Worm (Caenorhabditis elegans) whole organism, L3 larva: ENCODE data around the gene ZK596.3.

Experiments
- ZK546.5 ChIP-seq: sonication (generic microtip); optimal IDR thresholded peaks from 2 replicates; lab custom pipeline; 2017; ENCODE audit warnings: missing biosample characterization, missing genetic modification characterization
- aly-2 ChIP-seq: fragments of 150-350 bp; optimal IDR thresholded peaks from 2 replicates; lab custom pipeline; 2014; ENCODE audit warnings: missing biosample characterization, missing genetic modification characterization
- egl-27 ChIP-seq: sonication (generic microtip); optimal IDR thresholded peaks from 4 replicates; lab custom pipeline; 2017; ENCODE audit warnings: missing biosample characterization, missing genetic modification reagents, missing genetic modification characterization
- eor-1 ChIP-seq, 2 experiments: fragments of 150-350 bp; optimal IDR thresholded peaks; 2 replicates each; lab custom pipeline; 2014 to 2018; ENCODE audit warnings: missing biosample characterization in 2 of 2, missing genetic modification characterization in 2 of 2
- fkh-10 ChIP-seq: sonication (generic microtip); optimal IDR thresholded peaks from 2 replicates; lab custom pipeline; 2017; ENCODE audit warnings: missing biosample characterization, missing genetic modification reagents, missing genetic modification characterization
- fos-1 ChIP-seq: fragments of 150-350 bp; optimal IDR thresholded peaks from 2 replicates; lab custom pipeline; 2014; ENCODE audit warnings: missing biosample characterization, missing genetic modification characterization
- mdl-1 ChIP-seq: fragments of 150-350 bp; optimal IDR thresholded peaks from 2 replicates; lab custom pipeline; 2014; ENCODE audit warnings: missing biosample characterization, missing genetic modification characterization
- nhr-28 ChIP-seq: fragments of 150-350 bp; optimal IDR thresholded peaks from 2 replicates; lab custom pipeline; 2014; ENCODE audit warnings: missing biosample characterization, missing genetic modification characterization
- snpc-4 ChIP-seq: fragments of 150-350 bp; optimal IDR thresholded peaks from 2 replicates; lab custom pipeline; 2014; ENCODE audit warnings: missing biosample characterization, missing genetic modification characterization
- tbx-2 ChIP-seq: sonication (generic microtip); optimal IDR thresholded peaks from 2 replicates; lab custom pipeline; 2016; ENCODE audit warnings: mild to moderate bottlenecking, missing genetic modification characterization, missing compliant biosample characterization
- ztf-4 ChIP-seq: fragments of 150-350 bp; optimal IDR thresholded peaks from 2 replicates; lab custom pipeline; 2014; ENCODE audit warnings: missing biosample characterization, missing genetic modification characterization

- TF ChIP-seq aly-2 (tag; lab: Kevin White, UChicago): no peak
- TF ChIP-seq mdl-1 (tag; lab: Kevin White, UChicago): peak; percentile 60
- TF ChIP-seq ztf-4 (tag; lab: Kevin White, UChicago): peak; percentile 65
- TF ChIP-seq egl-27 (tag; lab: Kevin White, UChicago): peak; percentile 53
- TF ChIP-seq nhr-28 (tag; lab: Kevin White, UChicago): no peak
- TF ChIP-seq fos-1: no peak
- TF ChIP-seq eor-1 (tag; optimal IDR thresholded peaks at IDR 0.05; lab: Kevin White, UChicago): peak in 1 of 2 experiments; percentile 32
- TF ChIP-seq fkh-10: no peak
- peak; percentile 56 for TF ChIP-seq tbx-2
- TF ChIP-seq snpc-4 (tag; lab: Kevin White, UChicago): peak; percentile 26
- TF ChIP-seq ZK546.5 (tag; lab: Kevin White, UChicago): no peak
Measured at ce11 chrIV:10935336-10935735, 31.2 kb upstream of the ZK596.3 start.
